Fruit fly (Drosophila melanogaster) S2 (cell line): ENCODE data around the gene CG15408.

Source experiments
- CG8478 ChIP-seq: fragments of >200 bp; optimal IDR thresholded peaks from 2 replicates; lab custom pipeline; 2018
- CTCF ChIP-seq, 2 experiments: fragments of >200 bp; optimal IDR thresholded peaks; 2 replicates each; lab custom pipeline; 2018

- TF ChIP-seq CG8478 (no peak), CTCF (optimal IDR thresholded peaks at IDR 0.05; lab: Kevin White, UChicago) (no peak)
Observed at dm6 chr2L:3369083-3369653, 36.6 kb downstream of the CG15408 start.
